Worm (Caenorhabditis elegans) whole organism, young adult: ENCODE results near the gene egas-4.

Experiments used
- B0019.2 ChIP-seq: fragments of 200-800 bp; sonication (Bioruptor generic); conservative IDR thresholded peaks from 2 replicates; pipeline ENCODE4 v1.3.6; 2022; ENCODE audit warnings: missing genetic modification reagents, missing genetic modification characterization, missing compliant biosample characterization
- B0261.1 ChIP-seq: sonication (generic microtip); optimal IDR thresholded peaks from 2 replicates; lab custom pipeline; 2016; ENCODE audit warnings: mild to moderate bottlenecking, missing genetic modification characterization, moderate library complexity, missing compliant biosample characterization
- B0336.3 ChIP-seq: fragments of 200-800 bp; sonication (Bioruptor generic); IDR thresholded peaks from 2 replicates; pipeline ENCODE4 v1.3.6; 2022; ENCODE audit warnings: missing genetic modification characterization, missing compliant biosample characterization
- C17E4.6 ChIP-seq: fragments of 200-800 bp; sonication (Bioruptor generic); IDR thresholded peaks from 2 replicates; pipeline ENCODE4 v1.3.6; 2022; ENCODE audit warnings: missing genetic modification reagents, missing genetic modification characterization, missing compliant biosample characterization
- F23B12.7 ChIP-seq: sonication (generic microtip); optimal IDR thresholded peaks from 2 replicates; lab custom pipeline; 2017; ENCODE audit warnings: missing genetic modification characterization, mild to moderate bottlenecking, missing compliant biosample characterization, antibody characterized with exemption, moderate library complexity; ENCODE audit not compliant: insufficient read depth
- F33H1.4 ChIP-seq: fragments of 200-800 bp; sonication (Bioruptor generic); IDR thresholded peaks from 2 replicates; pipeline ENCODE4 v1.3.6; 2022; ENCODE audit warnings: missing genetic modification reagents, missing genetic modification characterization, missing compliant biosample characterization
- F52B5.7 ChIP-seq: sonication (generic microtip); optimal IDR thresholded peaks from 2 replicates; lab custom pipeline; 2016; ENCODE audit warnings: mild to moderate bottlenecking, missing genetic modification characterization, missing compliant biosample characterization
- F55B11.4 ChIP-seq: sonication (generic microtip); optimal IDR thresholded peaks from 2 replicates; lab custom pipeline; 2016; ENCODE audit warnings: missing compliant biosample characterization, missing genetic modification characterization, borderline replicate concordance; ENCODE audit not compliant: insufficient read depth
- K12H6.12 ChIP-seq: fragments of 200-800 bp; sonication (Bioruptor generic); optimal IDR thresholded peaks from 2 replicates; lab custom pipeline; 2018; ENCODE audit warnings: mild to moderate bottlenecking, missing genetic modification characterization, missing compliant biosample characterization
- T07F8.4 ChIP-seq: sonication (generic microtip); optimal IDR thresholded peaks from 2 replicates; lab custom pipeline; 2016; ENCODE audit warnings: mild to moderate bottlenecking, missing genetic modification characterization, moderate library complexity, missing compliant biosample characterization
- akir-1 ChIP-seq: fragments of 200-800 bp; sonication (Bioruptor generic); optimal IDR thresholded peaks from 2 replicates; lab custom pipeline; 2018; ENCODE audit warnings: mild to moderate bottlenecking, missing genetic modification characterization, moderate library complexity, missing compliant biosample characterization
- aptf-3 ChIP-seq: fragments of 200-800 bp; sonication (Bioruptor generic); IDR thresholded peaks from 2 replicates; pipeline ENCODE4 v1.3.6; 2022; ENCODE audit warnings: missing genetic modification characterization, missing compliant biosample characterization
- atf-7 ChIP-seq: sonication (generic microtip); optimal IDR thresholded peaks from 2 replicates; lab custom pipeline; 2017; ENCODE audit warnings: mild to moderate bottlenecking, missing genetic modification characterization, missing compliant biosample characterization
- athp-1 ChIP-seq: sonication (generic microtip); optimal IDR thresholded peaks from 2 replicates; lab custom pipeline; 2017; ENCODE audit warnings: mild to moderate bottlenecking, missing genetic modification characterization, missing compliant biosample characterization
- ccch-3 ChIP-seq: fragments of 200-800 bp; sonication (Bioruptor generic); optimal IDR thresholded peaks from 2 replicates; lab custom pipeline; 2018; ENCODE audit warnings: mild to moderate bottlenecking, missing genetic modification characterization, missing compliant biosample characterization
- ceh-27 ChIP-seq: fragments of 200-800 bp; sonication (Bioruptor generic); optimal IDR thresholded peaks from 2 replicates; lab custom pipeline; 2018; ENCODE audit warnings: mild to moderate bottlenecking, missing genetic modification characterization, moderate library complexity, missing compliant biosample characterization
- ceh-40 ChIP-seq: fragments of 200-800 bp; sonication (Bioruptor generic); IDR thresholded peaks from 2 replicates; pipeline ENCODE4 v1.3.6; 2022; ENCODE audit warnings: missing genetic modification characterization, missing compliant biosample characterization
- ceh-58 ChIP-seq: fragments of 200-800 bp; sonication (Bioruptor generic); IDR thresholded peaks from 2 replicates; pipeline ENCODE4 v1.3.6; 2022; ENCODE audit warnings: missing genetic modification characterization, missing compliant biosample characterization
- ceh-91 ChIP-seq: fragments of 200-800 bp; sonication (Bioruptor generic); IDR thresholded peaks from 2 replicates; pipeline ENCODE4 v1.3.6; 2022; ENCODE audit warnings: missing genetic modification reagents, missing genetic modification characterization, missing compliant biosample characterization
- die-1 ChIP-seq: sonication (generic microtip); optimal IDR thresholded peaks from 2 replicates; lab custom pipeline; 2016; ENCODE audit warnings: missing genotype, mild to moderate bottlenecking, missing genetic modification characterization, missing compliant biosample characterization
- dpl-1 ChIP-seq: fragments of 150-350 bp; optimal IDR thresholded peaks from 2 replicates; lab custom pipeline; 2014; ENCODE audit warnings: missing biosample characterization, missing genetic modification reagents, missing genetic modification characterization
- ets-4 ChIP-seq: fragments of 200-800 bp; sonication (Bioruptor generic); optimal IDR thresholded peaks from 2 replicates; lab custom pipeline; 2018; ENCODE audit warnings: mild to moderate bottlenecking, missing genetic modification characterization, missing compliant biosample characterization
- gei-17 ChIP-seq: fragments of 200-800 bp; sonication (Bioruptor generic); optimal IDR thresholded peaks from 2 replicates; lab custom pipeline; 2018; ENCODE audit warnings: mild to moderate bottlenecking, missing genetic modification characterization, missing compliant biosample characterization
- him-1 ChIP-seq: sonication (generic microtip); optimal IDR thresholded peaks from 2 replicates; lab custom pipeline; 2016; ENCODE audit warnings: missing genotype, missing genetic modification reagents, missing genetic modification characterization, missing compliant biosample characterization
- hrde-1 ChIP-seq: sonication (generic microtip); optimal IDR thresholded peaks from 2 replicates; lab custom pipeline; 2016; ENCODE audit warnings: missing genetic modification characterization, mild to moderate bottlenecking, missing compliant biosample characterization, moderate library complexity, missing genotype, missing genetic modification reagents, borderline replicate concordance
- lag-1 ChIP-seq: fragments of 200-800 bp; sonication (Bioruptor generic); IDR thresholded peaks from 2 replicates; pipeline ENCODE4 v1.3.6; 2022; ENCODE audit warnings: missing genetic modification reagents, missing genetic modification characterization, missing compliant biosample characterization
- let-526 ChIP-seq: fragments of 200-800 bp; sonication (Bioruptor generic); IDR thresholded peaks from 2 replicates; pipeline ENCODE4 v1.3.6; 2022; ENCODE audit warnings: missing genetic modification reagents, missing genetic modification characterization, missing compliant biosample characterization
- lir-1 ChIP-seq: fragments of 200-800 bp; sonication (Bioruptor generic); conservative IDR thresholded peaks from 2 replicates; pipeline ENCODE4 v1.3.6; 2022; ENCODE audit warnings: missing genetic modification reagents, missing genetic modification characterization, missing compliant biosample characterization
- madf-6 ChIP-seq: fragments of 200-800 bp; sonication (Bioruptor generic); IDR thresholded peaks from 2 replicates; pipeline ENCODE4 v1.3.6; 2022; ENCODE audit warnings: missing genetic modification reagents, missing genetic modification characterization, missing compliant biosample characterization
- mel-28 ChIP-seq: sonication (generic microtip); optimal IDR thresholded peaks from 2 replicates; lab custom pipeline; 2016; ENCODE audit warnings: borderline replicate concordance, mild to moderate bottlenecking, missing genetic modification characterization, missing compliant biosample characterization
- nhr-80 ChIP-seq: sonication (generic microtip); optimal IDR thresholded peaks from 2 replicates; lab custom pipeline; 2016; ENCODE audit warnings: missing genetic modification characterization, missing compliant biosample characterization
- rcor-1 ChIP-seq: fragments of 200-800 bp; sonication (Bioruptor generic); IDR thresholded peaks from 2 replicates; pipeline ENCODE4 v1.3.6; 2022; ENCODE audit warnings: missing genetic modification reagents, missing genetic modification characterization, missing compliant biosample characterization
- sdz-38 ChIP-seq: sonication (generic microtip); optimal IDR thresholded peaks from 2 replicates; lab custom pipeline; 2016; ENCODE audit warnings: missing genotype, missing genetic modification characterization, missing compliant biosample characterization
- snpc-4 ChIP-seq, 5 experiments: fragments of 150-350 bp in 1 of 5; sonication (generic microtip) in 4 of 5; optimal IDR thresholded peaks; 2 replicates each; lab custom pipeline; 2014 to 2018; ENCODE audit warnings: missing genetic modification characterization in 5 of 5, missing biosample characterization in 3 of 5, antibody characterized with exemption in 2 of 5, mild to moderate bottlenecking in 2 of 5, missing compliant biosample characterization in 2 of 5, missing genotype in 2 of 5, moderate library complexity in 2 of 5, missing genetic modification reagents in 1 of 5
- somi-1 ChIP-seq: fragments of 200-800 bp; sonication (Bioruptor generic); optimal IDR thresholded peaks from 2 replicates; lab custom pipeline; 2018; ENCODE audit warnings: mild to moderate bottlenecking, missing genetic modification characterization, missing compliant biosample characterization
- tbp1 ChIP-seq: fragments of 200-800 bp; sonication (Bioruptor generic); optimal IDR thresholded peaks from 2 replicates; lab custom pipeline; 2018; ENCODE audit warnings: mild to moderate bottlenecking, missing genetic modification characterization, missing compliant biosample characterization
- tlf-1 ChIP-seq: fragments of 200-800 bp; sonication (Bioruptor generic); optimal IDR thresholded peaks from 2 replicates; lab custom pipeline; 2018; ENCODE audit warnings: mild to moderate bottlenecking, missing genetic modification characterization, missing compliant biosample characterization
- xnd-1 ChIP-seq: sonication (generic microtip); optimal IDR thresholded peaks from 2 replicates; lab custom pipeline; 2016; ENCODE audit warnings: missing genotype, missing genetic modification reagents, missing genetic modification characterization, missing compliant biosample characterization
- ztf-25 ChIP-seq: fragments of 200-800 bp; sonication (Bioruptor generic); IDR thresholded peaks from 2 replicates; pipeline ENCODE4 v1.3.6; 2022; ENCODE audit warnings: missing genetic modification reagents, missing genetic modification characterization, missing compliant biosample characterization
- ztf-28 ChIP-seq: fragments of 200-800 bp; sonication (Bioruptor generic); IDR thresholded peaks from 2 replicates; pipeline ENCODE4 v1.3.6; 2022; ENCODE audit warnings: missing genetic modification reagents, missing genetic modification characterization, missing compliant biosample characterization
- ztf-3 ChIP-seq: fragments of 200-800 bp; sonication (Bioruptor generic); optimal IDR thresholded peaks from 2 replicates; lab custom pipeline; 2018; ENCODE audit warnings: mild to moderate bottlenecking, missing genetic modification characterization, missing compliant biosample characterization
- ztf-6 ChIP-seq: fragments of 200-800 bp; sonication (Bioruptor generic); IDR thresholded peaks from 2 replicates; pipeline ENCODE4 v1.3.6; 2022; ENCODE audit warnings: missing genetic modification reagents, missing genetic modification characterization, missing compliant biosample characterization

Gene egas-4

DNA sequence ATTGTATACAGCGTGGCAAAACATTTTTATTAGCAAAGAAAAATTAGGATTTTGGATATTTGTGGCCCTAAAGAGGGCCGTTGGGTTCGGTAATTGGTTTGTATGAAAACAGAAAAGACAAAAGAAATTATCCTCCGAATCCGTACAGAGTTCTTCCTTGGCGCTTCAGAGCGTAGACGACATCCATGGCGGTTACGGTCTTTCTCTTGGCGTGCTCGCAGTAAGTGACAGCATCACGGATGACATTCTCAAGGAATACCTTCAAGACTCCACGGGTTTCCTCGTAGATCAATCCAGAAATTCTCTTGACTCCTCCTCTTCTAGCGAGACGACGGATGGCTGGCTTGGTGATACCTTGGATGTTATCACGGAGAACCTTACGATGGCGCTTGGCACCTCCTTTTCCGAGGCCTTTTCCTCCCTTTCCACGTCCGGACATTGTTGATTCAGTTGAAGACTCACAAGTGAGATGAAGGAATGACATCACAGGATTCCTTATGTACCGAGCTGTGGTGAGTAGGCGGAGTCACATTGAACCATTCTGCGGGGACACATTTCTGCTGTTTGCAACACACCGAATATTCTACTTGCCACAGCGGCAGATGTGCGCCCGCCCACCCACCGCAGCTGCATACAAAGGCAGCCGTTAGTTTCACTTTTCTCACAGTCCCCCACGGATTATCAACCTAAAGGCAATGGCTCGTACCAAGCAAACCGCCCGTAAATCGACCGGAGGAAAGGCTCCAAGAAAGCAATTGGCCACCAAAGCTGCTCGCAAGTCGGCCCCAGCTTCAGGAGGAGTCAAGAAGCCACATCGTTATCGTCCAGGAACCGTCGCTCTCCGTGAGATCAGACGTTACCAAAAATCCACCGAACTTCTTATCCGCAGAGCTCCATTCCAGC lies 9.8 kb downstream of the egas-4 start, which contains the start of the genes his-60 and his-59 (continued):
- TF ChIP-seq gei-17 (no peak), athp-1 (peak; percentile 48), ceh-91 (GFP tag; lab: Robert Waterston, UW) (no peak; the same call in 1 of the 2 replicates), ceh-58 (0 out of 2 replicates have a peak, but pooled peaks have one; percentile 38), akir-1 (GFP tag; lab: Kevin White, UChicago) (no peak), ztf-28 (GFP tag; lab: Robert Waterston, UW) (no peak), dpl-1 (GFP tag; lab: Kevin White, UChicago) (no peak), C17E4.6 (0 out of 2 replicates have a peak, but pooled peaks have one; percentile 18), let-526 (GFP tag; lab: Robert Waterston, UW) (no peak), ztf-25 (GFP tag; lab: Robert Waterston, UW) (peak; percentile 28; the same call in 1 of the 2 replicates), hrde-1 (tag; lab: Kevin White, UChicago) (peak; percentile 97), madf-6 (GFP tag; lab: Robert Waterston, UW) (peak; percentile 72), K12H6.12 (tag; lab: Kevin White, UChicago) (no peak), ceh-40 (GFP tag; lab: Robert Waterston, UW) (peak; percentile 75), ccch-3 (GFP tag; lab: Kevin White, UChicago) (no peak), ztf-6 (GFP tag; lab: Robert Waterston, UW) (no peak), tlf-1 (GFP tag; lab: Kevin White, UChicago) (peak; percentile 76)
- TF ChIP-seq, all 124 proteins: peak for 52

ce11 chrIV:7486201-7486947 lies 11.3 kb downstream of the egas-4 start, which contains the start of the genes his-61 and his-62:
Gene his-61, minus strand, starts transcription at chrIV:7486217.
Gene his-62, plus strand, starts transcription at chrIV:7486545.
- TF ChIP-seq aptf-3 (GFP tag; lab: Robert Waterston, UW): peak; percentile 62; the same call in 1 of the 2 replicates
- TF ChIP-seq F33H1.4: peak; percentile 10; the same call in 1 of the 2 replicates
- no peak for TF ChIP-seq F52B5.7 (tag; lab: Kevin White, UChicago)
- no peak for TF ChIP-seq somi-1
- no peak for TF ChIP-seq lag-1 (GFP tag; lab: Robert Waterston, UW)
- TF ChIP-seq B0019.2 (GFP tag; lab: Robert Waterston, UW): no peak
- no peak for TF ChIP-seq ceh-27
- no peak for TF ChIP-seq dpl-1 (GFP tag; lab: Kevin White, UChicago)
- no peak for TF ChIP-seq him-1
- no peak for TF ChIP-seq B0261.1
- TF ChIP-seq atf-7 (tag; lab: Kevin White, UChicago): no peak
- no peak for TF ChIP-seq snpc-4 (GFP tag; optimal IDR thresholded peaks at IDR 0.05; lab: Kevin White, UChicago)
- TF ChIP-seq snpc-4 (tag; optimal IDR thresholded peaks at IDR 0.05; lab: Kevin White, UChicago): peak; percentile 4 to 74 (median 61)
- TF ChIP-seq F55B11.4 (tag; lab: Kevin White, UChicago): no peak
- no peak for TF ChIP-seq F23B12.7 (tag; lab: Kevin White, UChicago)
- peak; percentile 9; the same call in 1 of the 2 replicates for TF ChIP-seq rcor-1
- TF ChIP-seq madf-6 (GFP tag; lab: Robert Waterston, UW): 0 out of 2 replicates have a peak, but pooled peaks have one; percentile 38
- TF ChIP-seq nhr-80 (tag; lab: Kevin White, UChicago): peak; percentile 73
- TF ChIP-seq tbp1: peak; percentile 71
- TF ChIP-seq die-1: no peak
- peak; percentile 20 for TF ChIP-seq hrde-1 (tag; lab: Kevin White, UChicago)
- no peak for TF ChIP-seq sdz-38 (tag; lab: Kevin White, UChicago)
- TF ChIP-seq xnd-1 (tag; lab: Kevin White, UChicago): no peak
- TF ChIP-seq T07F8.4 (tag; lab: Kevin White, UChicago): no peak
- no peak for TF ChIP-seq ets-4 (GFP tag; lab: Kevin White, UChicago)
- no peak for TF ChIP-seq lir-1 (GFP tag; lab: Robert Waterston, UW)
- TF ChIP-seq mel-28 (tag; lab: Kevin White, UChicago): no peak
- no peak for TF ChIP-seq ztf-3
- TF ChIP-seq ccch-3 (GFP tag; lab: Kevin White, UChicago): no peak
- TF ChIP-seq B0336.3 (GFP tag; lab: Robert Waterston, UW): peak; percentile 46; the same call in 1 of the 2 replicates
